Worm (Caenorhabditis elegans): Measurements from ENCODE around the gene sop-2.
A peak's percentile ranks its signal among the peaks of the same experiment; 100 is the strongest.
"Not testable (repeated sequence)": the region's sequence is repeated elsewhere in the genome, so short reads cannot be mapped to it uniquely, and the experiment has no call there.

sop-2 gene

DNA sequence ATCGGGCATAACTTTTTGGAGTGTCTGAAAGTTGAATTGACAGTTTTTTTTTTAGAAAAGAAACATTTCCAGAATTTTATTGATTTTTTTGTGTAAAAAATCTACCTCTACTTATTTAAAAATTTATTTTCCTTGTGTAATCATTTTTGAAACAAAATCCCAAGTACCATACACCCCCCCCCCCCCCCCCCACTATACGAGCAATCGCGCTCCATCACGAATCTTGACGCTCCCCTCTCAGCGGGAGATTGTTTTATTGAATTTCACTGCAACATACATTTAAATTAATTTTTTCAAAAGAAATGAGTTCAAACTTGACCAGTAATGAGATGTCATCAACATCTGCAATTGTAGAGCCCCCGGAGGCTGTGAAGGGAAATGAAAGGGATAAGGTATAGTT, at the start of gene sop-2:
Gene sop-2, plus strand, starts transcription at position 301 of the 400 bp plus-strand sequence.
- no peak for TF ChIP-seq dao-5 (tag; optimal IDR thresholded peaks at IDR 0.05)
- TF ChIP-seq W03F9.2 (tag; optimal IDR thresholded peaks at IDR 0.05), result no peak
- no peak for TF ChIP-seq him-1 (tag; optimal IDR thresholded peaks at IDR 0.05)

DNA sequence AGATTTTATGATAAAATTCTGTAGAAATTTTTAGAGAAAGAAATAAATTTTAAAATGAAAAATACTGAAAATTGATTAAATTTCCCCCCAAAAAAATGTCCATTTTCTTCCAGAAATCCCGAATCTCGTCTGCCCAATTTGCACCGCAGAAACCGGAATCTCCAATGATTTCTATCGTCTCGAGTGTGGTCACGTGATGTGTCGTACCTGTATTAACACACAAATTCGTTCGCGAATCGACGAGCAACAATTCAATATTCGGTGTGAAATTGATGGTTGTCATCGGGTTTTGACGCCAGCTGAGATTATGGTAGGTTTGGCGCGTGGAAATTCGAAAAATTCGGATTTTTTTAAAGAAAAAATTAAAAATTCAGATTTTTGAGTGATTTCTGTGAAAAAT, 43.2 kb upstream of the sop-2 start:
- no peak for TF ChIP-seq dao-5 (tag; optimal IDR thresholded peaks at IDR 0.05)

DNA sequence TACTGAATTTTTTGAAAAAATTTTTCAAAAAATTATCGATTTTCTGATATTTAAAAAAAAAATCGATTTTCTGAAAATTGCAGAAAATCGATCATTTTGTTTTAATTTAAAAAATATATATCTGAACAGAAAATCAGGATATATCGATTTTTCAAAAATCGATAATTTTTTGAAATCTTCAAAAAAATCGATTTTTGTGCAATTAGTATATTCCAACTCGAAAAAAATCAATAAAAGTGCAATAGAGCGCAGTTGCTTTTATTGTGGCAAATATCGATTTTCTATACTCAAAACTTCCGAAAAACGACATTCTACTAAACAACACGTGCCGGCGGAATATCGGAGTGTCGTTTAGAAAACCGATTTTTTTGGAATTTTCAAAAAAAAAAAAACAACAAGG, 39.1 kb upstream of the sop-2 start:
- TF ChIP-seq dao-5 (tag; optimal IDR thresholded peaks at IDR 0.05) (no peak), him-1 (tag; optimal IDR thresholded peaks at IDR 0.05) (no peak), W03F9.2 (tag; optimal IDR thresholded peaks at IDR 0.05) (no peak)

DNA sequence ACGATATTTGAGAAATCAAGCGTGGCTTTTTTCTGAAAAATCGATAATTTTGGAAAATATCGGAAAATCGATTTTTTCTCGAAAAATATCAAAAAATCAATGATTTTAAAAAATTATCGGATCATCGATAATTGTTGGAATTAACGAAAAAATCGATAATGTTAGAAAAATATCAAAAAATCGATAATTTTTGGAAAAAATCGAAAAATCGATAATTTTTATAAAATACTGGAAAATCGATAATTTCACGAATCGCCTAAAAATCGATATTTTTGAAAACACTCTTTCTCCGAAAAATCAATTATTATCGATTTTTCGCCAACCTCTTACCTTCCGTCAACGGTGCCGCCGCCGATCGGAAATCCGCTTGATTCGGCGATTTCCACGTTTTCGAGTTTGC, 38.5 kb upstream of the sop-2 start:
- TF ChIP-seq him-1 (tag; optimal IDR thresholded peaks at IDR 0.05) (no peak), dao-5 (tag; optimal IDR thresholded peaks at IDR 0.05) (no peak), W03F9.2 (tag; optimal IDR thresholded peaks at IDR 0.05) (no peak)

DNA sequence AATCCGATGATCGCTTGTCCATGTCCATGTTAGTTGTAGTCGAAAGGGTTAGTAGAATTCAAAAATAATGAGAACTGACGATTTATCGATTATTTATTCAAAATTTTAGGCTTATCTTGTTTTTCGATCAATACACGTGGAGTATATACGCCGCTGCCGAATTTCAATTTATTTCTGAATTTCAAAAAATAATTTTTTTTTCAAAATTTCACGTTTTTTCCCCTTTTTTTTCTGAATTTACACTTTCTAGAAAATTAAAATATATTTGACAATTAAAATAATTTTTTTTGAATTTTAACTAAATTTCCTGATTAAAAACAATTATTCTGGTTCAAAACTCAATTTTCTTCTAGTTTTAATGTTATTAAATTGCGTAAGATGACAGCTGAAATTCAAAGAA, 37.4 kb upstream of the sop-2 start, which contains the start of gene C50E10.1:
Gene C50E10.1, minus strand, starts transcription at position 101 of the 400 bp plus-strand sequence.
- TF ChIP-seq dao-5 (tag; optimal IDR thresholded peaks at IDR 0.05), result no peak
- TF ChIP-seq W03F9.2 (tag; optimal IDR thresholded peaks at IDR 0.05), result no peak
- TF ChIP-seq him-1 (tag; optimal IDR thresholded peaks at IDR 0.05), result no peak

DNA sequence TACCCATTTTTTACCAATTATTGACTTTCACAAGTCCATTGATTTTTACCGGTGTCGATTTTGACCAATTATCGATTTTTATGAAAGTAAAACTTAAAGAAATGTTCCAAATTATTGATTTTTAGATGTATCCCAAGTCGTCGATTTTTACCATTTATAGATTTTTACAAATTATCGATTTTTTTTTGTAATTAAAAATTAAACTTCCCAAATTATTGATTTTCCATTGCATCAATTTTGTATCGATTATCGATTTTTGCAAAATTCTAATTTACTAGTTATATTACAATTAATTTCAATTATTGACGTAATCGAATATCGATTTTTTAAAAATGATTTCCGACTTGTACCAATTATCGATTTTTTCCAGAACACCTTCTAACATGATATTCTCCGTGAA, 36.6 kb upstream of the sop-2 start, which contains the start of gene sre-50:
Gene sre-50, plus strand, starts transcription at position 384 of the 400 bp plus-strand sequence.
- no peak for TF ChIP-seq W03F9.2 (tag; optimal IDR thresholded peaks at IDR 0.05)
- TF ChIP-seq him-1 (tag; optimal IDR thresholded peaks at IDR 0.05), result no peak
- no peak for TF ChIP-seq dao-5 (tag; optimal IDR thresholded peaks at IDR 0.05)

DNA sequence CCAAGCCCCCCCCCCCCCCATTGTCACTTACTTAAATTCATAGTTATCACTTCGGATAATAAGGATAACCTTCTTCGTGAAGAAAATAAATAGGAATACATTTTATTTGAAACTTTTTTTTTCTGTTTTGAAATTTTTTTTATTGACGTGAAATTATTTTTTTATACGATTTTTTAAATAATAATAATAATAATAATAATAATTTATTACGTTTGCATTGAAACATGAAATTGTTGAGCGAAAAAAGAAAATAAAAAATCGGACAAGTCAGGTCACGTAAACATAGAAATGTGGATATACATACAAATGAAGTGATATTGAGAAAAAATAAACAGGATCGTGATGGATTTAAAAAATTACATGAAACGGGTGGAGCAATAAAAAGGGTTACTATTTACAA, 30.1 kb upstream of the sop-2 start, which contains the start of gene C50E10.2:
Gene C50E10.2, minus strand, starts transcription at position 101 of the 400 bp plus-strand sequence.
- no peak for TF ChIP-seq W03F9.2 (tag; optimal IDR thresholded peaks at IDR 0.05)
- TF ChIP-seq dao-5 (tag; optimal IDR thresholded peaks at IDR 0.05), result no peak
- TF ChIP-seq him-1 (tag; optimal IDR thresholded peaks at IDR 0.05), result no peak

DNA sequence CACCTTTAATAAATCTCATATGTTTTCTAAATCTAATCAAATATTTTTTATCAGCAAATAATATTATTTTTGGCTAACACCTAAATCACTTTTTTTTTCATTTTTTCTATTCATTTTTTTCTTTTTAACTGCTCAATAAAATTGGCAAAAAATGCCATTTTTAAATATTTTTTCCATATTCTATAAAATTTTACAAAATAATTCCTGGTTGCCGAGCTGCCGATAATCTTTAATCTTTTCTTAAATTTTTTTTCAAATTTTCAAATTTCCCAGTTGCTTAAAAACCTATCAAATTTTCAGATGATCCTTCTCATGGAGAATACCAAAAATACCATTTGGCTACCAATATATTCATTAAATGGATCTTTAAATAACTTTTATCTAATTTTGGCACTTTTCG, 28.2 kb upstream of the sop-2 start, which contains the start of gene sre-51:
Gene sre-51, plus strand, starts transcription at position 301 of the 400 bp plus-strand sequence.
- no peak for TF ChIP-seq W03F9.2 (tag; optimal IDR thresholded peaks at IDR 0.05)
- TF ChIP-seq him-1 (tag; optimal IDR thresholded peaks at IDR 0.05), result no peak
- TF ChIP-seq dao-5 (tag; optimal IDR thresholded peaks at IDR 0.05), result no peak

DNA sequence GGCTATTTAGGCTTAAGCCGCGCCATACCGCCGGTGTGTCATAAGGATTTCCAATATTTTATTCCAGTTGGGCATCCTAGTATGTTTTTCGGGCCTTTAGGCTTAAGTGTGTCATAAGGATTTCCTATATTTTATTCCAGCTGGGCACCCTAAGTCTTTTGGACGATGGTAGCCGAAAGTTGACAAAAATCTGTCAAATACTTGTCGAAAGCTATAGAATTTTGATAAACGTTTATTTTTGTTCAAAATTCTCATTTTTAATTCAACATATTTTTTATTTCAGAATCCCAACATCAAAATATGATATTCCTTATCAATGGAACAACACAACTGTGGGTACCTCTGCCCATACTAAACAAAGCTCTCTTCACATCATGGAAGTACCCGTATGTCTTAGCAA, 21.2 kb upstream of the sop-2 start, which contains the start of gene sre-49:
Gene sre-49, plus strand, starts transcription at position 301 of the 400 bp plus-strand sequence.
- TF ChIP-seq dao-5, him-1, W03F9.2 (tag; optimal IDR thresholded peaks at IDR 0.05): not testable (repeated sequence)

DNA sequence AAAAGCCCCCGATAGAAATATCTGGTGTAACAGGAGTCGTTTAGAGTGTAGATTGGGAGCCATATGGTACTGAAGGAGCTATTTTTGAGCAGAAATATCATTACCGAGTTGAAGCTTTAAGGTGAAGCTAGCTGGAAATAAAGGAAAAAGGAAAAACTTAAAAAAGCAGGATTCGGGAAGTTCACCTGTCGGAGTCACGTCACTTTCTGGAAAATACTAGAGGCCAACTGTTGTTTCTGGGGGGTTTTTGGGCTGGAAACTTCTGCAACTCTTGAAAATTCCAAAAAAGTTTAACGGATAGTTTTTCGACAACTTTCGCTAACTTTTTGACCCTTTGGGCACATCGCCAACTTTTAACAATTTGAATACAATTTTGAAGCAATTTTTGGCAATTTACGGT, 16.4 kb upstream of the sop-2 start, which contains the start of gene sre-53:
Gene sre-53, minus strand, starts transcription at position 101 of the 400 bp plus-strand sequence.
- no peak for TF ChIP-seq dao-5 (tag; optimal IDR thresholded peaks at IDR 0.05)
- no peak for TF ChIP-seq him-1 (tag; optimal IDR thresholded peaks at IDR 0.05)
- TF ChIP-seq W03F9.2 (tag; optimal IDR thresholded peaks at IDR 0.05), result no peak

DNA sequence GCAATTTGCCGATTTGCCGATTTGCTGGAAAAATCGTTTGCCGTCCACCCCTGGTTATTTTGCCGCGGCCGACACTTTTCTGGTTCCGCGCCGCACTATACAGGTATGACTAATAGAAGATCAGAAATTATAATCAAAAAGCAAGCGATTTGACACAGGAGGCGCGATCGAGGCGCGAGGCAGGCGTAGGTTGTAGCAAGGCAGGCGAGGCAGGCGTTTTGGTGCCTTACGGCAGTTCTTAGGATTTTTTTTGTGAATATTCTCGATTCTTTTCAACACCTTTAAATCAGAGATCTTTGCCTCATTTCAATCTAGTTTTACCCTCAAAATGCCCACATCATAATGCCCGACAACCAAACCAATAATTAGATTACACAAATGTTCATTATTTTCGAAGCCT, 15.6 kb upstream of the sop-2 start, which contains the start of gene sre-56:
Gene sre-56, plus strand, starts transcription at position 301 of the 400 bp plus-strand sequence.
- TF ChIP-seq W03F9.2 (tag; optimal IDR thresholded peaks at IDR 0.05), result no peak
- no peak for TF ChIP-seq dao-5 (tag; optimal IDR thresholded peaks at IDR 0.05)
- TF ChIP-seq him-1 (tag; optimal IDR thresholded peaks at IDR 0.05), result no peak

DNA sequence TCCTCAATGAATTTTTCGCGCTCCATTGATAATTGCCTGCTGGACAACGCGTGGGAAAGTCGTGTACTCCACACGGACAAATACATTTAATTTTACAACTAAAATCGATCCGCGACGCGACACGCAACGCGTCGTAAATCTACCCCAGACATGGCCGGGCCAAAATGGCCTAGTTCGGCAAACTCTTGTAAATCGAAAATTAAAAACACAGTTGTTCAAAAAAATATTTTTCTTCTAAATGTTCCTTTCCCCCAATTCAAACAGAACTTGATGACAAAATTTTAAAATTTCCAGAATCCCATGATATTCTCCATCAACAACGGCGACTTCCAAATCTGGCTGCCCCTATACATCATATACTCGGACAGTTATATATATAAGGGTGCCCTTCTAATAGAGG, 10.8 kb upstream of the sop-2 start, which contains the start of gene sre-55:
Gene sre-55, plus strand, starts transcription at position 301 of the 400 bp plus-strand sequence.
- TF ChIP-seq dao-5 (tag; optimal IDR thresholded peaks at IDR 0.05) (no peak), W03F9.2 (tag; optimal IDR thresholded peaks at IDR 0.05) (no peak), him-1 (tag; optimal IDR thresholded peaks at IDR 0.05) (no peak)

DNA sequence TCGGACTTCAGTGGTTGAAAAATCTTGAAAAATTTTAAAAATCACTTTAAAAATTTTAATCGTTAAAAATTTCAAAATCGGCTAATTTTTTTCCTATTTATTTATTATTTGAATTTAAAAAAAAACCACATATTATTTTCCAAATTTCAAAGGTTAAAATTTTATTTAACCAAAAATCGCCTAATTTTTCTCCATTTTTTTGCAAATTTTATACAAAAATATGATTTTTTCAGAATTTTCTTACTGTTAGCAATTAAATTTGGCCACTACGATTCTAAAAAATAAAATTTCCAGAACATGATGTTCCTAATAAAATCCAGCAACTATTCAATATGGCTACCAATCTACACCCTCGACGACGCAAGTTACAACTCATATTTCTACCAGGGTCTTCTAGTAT, 7.1 kb upstream of the sop-2 start, which contains the start of gene sre-54:
Gene sre-54, plus strand, starts transcription at position 301 of the 400 bp plus-strand sequence.
- TF ChIP-seq dao-5 (tag; optimal IDR thresholded peaks at IDR 0.05) (no peak), W03F9.2 (tag; optimal IDR thresholded peaks at IDR 0.05) (no peak), him-1 (tag; optimal IDR thresholded peaks at IDR 0.05) (no peak)

DNA sequence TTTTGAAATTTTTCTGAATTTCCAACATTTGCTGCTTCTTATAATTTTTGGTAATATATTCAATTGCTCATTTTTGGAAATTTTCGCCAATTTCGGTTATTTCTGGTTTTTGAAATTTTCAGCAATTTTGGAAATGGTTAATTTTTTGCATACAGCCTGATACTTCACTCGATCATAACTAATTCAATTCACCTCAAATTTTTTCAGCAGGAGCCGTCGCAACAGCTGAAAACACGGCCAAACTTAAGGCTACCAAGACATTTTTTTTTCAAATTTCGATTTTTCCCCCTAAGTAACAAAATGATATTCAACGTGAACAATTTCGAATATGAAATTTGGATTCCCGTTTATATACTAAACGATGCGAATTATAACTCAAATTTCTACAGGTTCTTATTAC, 4.3 kb upstream of the sop-2 start, which contains the start of gene sre-52:
Gene sre-52, plus strand, starts transcription at position 301 of the 400 bp plus-strand sequence.
- TF ChIP-seq dao-5 (tag; optimal IDR thresholded peaks at IDR 0.05) (no peak), W03F9.2 (tag; optimal IDR thresholded peaks at IDR 0.05) (no peak), him-1 (tag; optimal IDR thresholded peaks at IDR 0.05) (no peak)

DNA sequence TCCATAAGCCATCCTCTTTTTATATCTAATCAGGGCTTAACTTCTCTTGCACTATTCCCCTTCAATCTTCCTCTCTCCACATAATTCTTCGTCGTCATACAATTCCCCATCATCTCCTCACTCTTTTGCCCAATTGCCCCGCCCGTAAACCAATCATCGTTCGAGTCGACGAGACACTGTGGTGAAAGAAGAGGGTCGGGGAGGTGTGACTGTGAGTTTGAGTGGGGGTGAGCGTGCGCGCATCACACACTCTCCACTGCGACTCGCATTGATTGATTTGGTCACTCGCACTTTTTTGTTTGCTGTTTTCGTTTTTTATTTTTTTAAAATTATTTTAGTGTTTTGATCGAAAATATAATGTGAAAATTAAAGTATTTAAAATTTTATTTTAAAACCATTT, 592 bp upstream of the sop-2 start:
- TF ChIP-seq W03F9.2 (tag; optimal IDR thresholded peaks at IDR 0.05) (peak; percentile 44), dao-5 (tag; optimal IDR thresholded peaks at IDR 0.05) (no peak)
